Fruit fly (Drosophila melanogaster) whole organism, embryonic: ENCODE measurements around the gene CG34117.

ENCODE experiments used
- Antp ChIP-seq: fragments of 200-800 bp; sonication (Bioruptor generic); optimal IDR thresholded peaks from 3 replicates; lab custom pipeline; 2016; ENCODE audit warnings: missing biosample characterization, missing genetic modification characterization
- Bgb ChIP-seq: fragments of 200-800 bp; sonication (Bioruptor generic); IDR thresholded peaks from 2 replicates; pipeline ENCODE4 v1.3.6; 2022; ENCODE audit warnings: missing biosample characterization, missing genetic modification characterization; ENCODE audit not compliant: partially characterized antibody
- CG10366 ChIP-seq: fragments of 200-800 bp; sonication (Bioruptor generic); IDR thresholded peaks from 2 replicates; pipeline ENCODE4 v1.3.6; 2022; ENCODE audit warnings: missing biosample characterization, missing genetic modification characterization
- CG11456 ChIP-seq: fragments of 200-800 bp; sonication (Bioruptor generic); IDR thresholded peaks from 3 replicates; pipeline ENCODE4 v1.3.6; 2022; ENCODE audit warnings: missing biosample characterization, missing genetic modification characterization
- CG12071 ChIP-seq: fragments of 200-800 bp; sonication (Bioruptor generic); optimal IDR thresholded peaks from 3 replicates; lab custom pipeline; 2018; ENCODE audit warnings: missing biosample characterization, mild to moderate bottlenecking, missing genetic modification characterization
- CG12299 ChIP-seq: fragments of 200-800 bp; sonication (Bioruptor generic); optimal IDR thresholded peaks from 2 replicates; lab custom pipeline; 2018; ENCODE audit warnings: missing biosample characterization, mild to moderate bottlenecking, missing genetic modification characterization
- CG12391 ChIP-seq: fragments of 200-800 bp; sonication (Bioruptor generic); optimal IDR thresholded peaks from 3 replicates; lab custom pipeline; 2018; ENCODE audit warnings: missing biosample characterization, mild to moderate bottlenecking, missing genetic modification characterization, moderate library complexity
- CG14710 ChIP-seq: fragments of 200-800 bp; sonication (Bioruptor generic); optimal IDR thresholded peaks from 3 replicates; lab custom pipeline; 2019; ENCODE audit warnings: missing biosample characterization, mild to moderate bottlenecking, missing genetic modification characterization, moderate library complexity
- CG18011 ChIP-seq: fragments of 200-800 bp; sonication (Bioruptor generic); optimal IDR thresholded peaks from 2 replicates; lab custom pipeline; 2017; ENCODE audit warnings: missing biosample characterization, missing genetic modification characterization, mild to moderate bottlenecking, moderate library complexity, missing genotype
- CG2712 ChIP-seq: fragments of 200-800 bp; optimal IDR thresholded peaks from 3 replicates; lab custom pipeline; 2019; ENCODE audit warnings: missing biosample characterization, mild to moderate bottlenecking, missing genetic modification characterization, moderate library complexity
- CG31441 ChIP-seq: fragments of 200-800 bp; sonication (Bioruptor generic); IDR thresholded peaks from 2 replicates; pipeline ENCODE4 v1.3.6; 2022; ENCODE audit warnings: missing biosample characterization, missing genetic modification characterization
- CG32767 ChIP-seq: fragments of 200-800 bp; sonication (Bioruptor generic); IDR thresholded peaks from 2 replicates; pipeline ENCODE4 v1.3.6; 2022; ENCODE audit warnings: missing biosample characterization, missing genetic modification characterization
- CG33557 ChIP-seq: fragments of 200-800 bp; sonication (Bioruptor generic); optimal IDR thresholded peaks from 2 replicates; lab custom pipeline; 2019; ENCODE audit warnings: missing biosample characterization, mild to moderate bottlenecking, missing genetic modification characterization, moderate library complexity
- CG4282 ChIP-seq: fragments of 200-800 bp; sonication (Bioruptor generic); optimal IDR thresholded peaks from 2 replicates; lab custom pipeline; 2016; ENCODE audit warnings: missing biosample characterization, missing genetic modification characterization
- CG4328 ChIP-seq: fragments of 200-800 bp; sonication (Bioruptor generic); optimal IDR thresholded peaks from 3 replicates; lab custom pipeline; 2017; ENCODE audit warnings: missing biosample characterization, missing genetic modification reagents, missing genetic modification characterization
- CG43689 ChIP-seq: fragments of 200-800 bp; sonication (Bioruptor generic); IDR thresholded peaks from 2 replicates; pipeline ENCODE4 v1.3.6; 2022; ENCODE audit warnings: missing biosample characterization, missing genetic modification characterization
- CG6813 ChIP-seq: fragments of 200-800 bp; sonication (Bioruptor generic); optimal IDR thresholded peaks from 2 replicates; lab custom pipeline; 2017; ENCODE audit warnings: missing biosample characterization, missing genetic modification characterization, mild to moderate bottlenecking, moderate library complexity, missing genetic modification reagents
- CG9727 ChIP-seq: fragments of 200-800 bp; sonication (Bioruptor generic); optimal IDR thresholded peaks from 3 replicates; lab custom pipeline; 2017; ENCODE audit warnings: missing biosample characterization, mild to moderate bottlenecking, missing genetic modification characterization
- CkIIα-i1 ChIP-seq: fragments of 200-800 bp; sonication (Bioruptor generic); IDR thresholded peaks from 2 replicates; pipeline ENCODE4 v1.3.6; 2022; ENCODE audit warnings: missing biosample characterization, missing genetic modification characterization
- D19B ChIP-seq: fragments of 200-800 bp; sonication (Bioruptor generic); optimal IDR thresholded peaks from 2 replicates; lab custom pipeline; 2017; ENCODE audit warnings: missing biosample characterization, mild to moderate bottlenecking, missing genetic modification characterization
- Dbx ChIP-seq: fragments of 200-800 bp; sonication (Bioruptor generic); IDR thresholded peaks from 3 replicates; pipeline ENCODE4 v1.3.6; 2022; ENCODE audit warnings: missing biosample characterization, missing genetic modification characterization
- Dll ChIP-seq: fragments of 200-800 bp; sonication (Bioruptor generic); IDR thresholded peaks from 4 replicates; pipeline ENCODE4 v1.3.6; 2022; ENCODE audit warnings: missing biosample characterization, missing genetic modification characterization; ENCODE audit not compliant: partially characterized antibody
- Hey ChIP-seq: fragments of 200-800 bp; sonication (Bioruptor generic); optimal IDR thresholded peaks from 3 replicates; lab custom pipeline; 2018; ENCODE audit warnings: missing biosample characterization, mild to moderate bottlenecking, missing genetic modification characterization
- HmgZ ChIP-seq: fragments of 200-800 bp; sonication (Bioruptor generic); optimal IDR thresholded peaks from 2 replicates; lab custom pipeline; 2018; ENCODE audit warnings: missing biosample characterization, mild to moderate bottlenecking, missing genetic modification characterization
- MTF-1 ChIP-seq: fragments of 200-800 bp; sonication (Bioruptor generic); optimal IDR thresholded peaks from 2 replicates; lab custom pipeline; 2018; ENCODE audit warnings: missing biosample characterization, mild to moderate bottlenecking, missing genetic modification characterization, borderline replicate concordance
- Myb ChIP-seq: fragments of 200-800 bp; sonication (Bioruptor generic); optimal IDR thresholded peaks from 2 replicates; lab custom pipeline; 2016; ENCODE audit warnings: missing biosample characterization, missing genetic modification characterization
- Nf-YA ChIP-seq: fragments of 200-800 bp; sonication (Bioruptor generic); IDR thresholded peaks from 2 replicates; pipeline ENCODE4 v1.3.6; 2022; ENCODE audit warnings: missing biosample characterization, missing genetic modification characterization
- Pdp1 ChIP-seq, 2 experiments: fragments of 200-800 bp; sonication (Bioruptor generic); optimal IDR thresholded peaks; 3 replicates each; lab custom pipeline; 2016; ENCODE audit warnings: missing biosample characterization in 2 of 2, missing genetic modification characterization in 2 of 2, mild to moderate bottlenecking in 1 of 2, moderate library complexity in 1 of 2
- Sry-β ChIP-seq: fragments of 200-800 bp; sonication (Bioruptor generic); optimal IDR thresholded peaks from 2 replicates; lab custom pipeline; 2018; ENCODE audit warnings: missing biosample characterization, mild to moderate bottlenecking, missing genetic modification characterization, moderate library complexity
- Sry-δ ChIP-seq: fragments of 200-800 bp; sonication (Bioruptor generic); optimal IDR thresholded peaks from 2 replicates; lab custom pipeline; 2016; ENCODE audit warnings: missing biosample characterization, missing genetic modification characterization
- ash1 ChIP-seq: fragments of 200-800 bp; sonication (Bioruptor generic); optimal IDR thresholded peaks from 2 replicates; lab custom pipeline; 2018; ENCODE audit warnings: missing biosample characterization, mild to moderate bottlenecking, missing genetic modification characterization
- cad ChIP-seq: fragments of >200 bp; optimal IDR thresholded peaks from 2 replicates; lab custom pipeline; 2017; ENCODE audit warnings: missing biosample characterization, missing genetic modification characterization
- crp ChIP-seq, 2 experiments: fragments of 200-800 bp; sonication (Bioruptor generic); optimal IDR thresholded peaks; 2 replicates in 1 of 2; 3 replicates in 1 of 2; lab custom pipeline; 2017; ENCODE audit warnings: missing biosample characterization in 2 of 2, missing genetic modification characterization in 2 of 2, mild to moderate bottlenecking in 1 of 2, moderate library complexity in 1 of 2
- dimm ChIP-seq: fragments of 200-800 bp; sonication (Bioruptor generic); IDR thresholded peaks from 2 replicates; pipeline ENCODE4 v1.3.6; 2022; ENCODE audit warnings: missing biosample characterization, missing genetic modification characterization
- eve ChIP-seq, 2 experiments: fragments of >200 bp; optimal IDR thresholded peaks; 2 replicates each; lab custom pipeline; 2017; ENCODE audit warnings: missing biosample characterization in 2 of 2, missing genetic modification characterization in 2 of 2
- eyg ChIP-seq: fragments of 200-800 bp; sonication (Bioruptor generic); optimal IDR thresholded peaks from 3 replicates; lab custom pipeline; 2016; ENCODE audit warnings: missing biosample characterization, missing genetic modification characterization
- fd3F ChIP-seq: fragments of 200-800 bp; sonication (Bioruptor generic); optimal IDR thresholded peaks from 2 replicates; lab custom pipeline; 2018; ENCODE audit warnings: missing biosample characterization, mild to moderate bottlenecking, missing genetic modification characterization, moderate library complexity
- grn ChIP-seq: fragments of 200-800 bp; sonication (Bioruptor generic); optimal IDR thresholded peaks from 3 replicates; lab custom pipeline; 2017; ENCODE audit warnings: missing biosample characterization, missing genetic modification characterization
- jumu ChIP-seq: fragments of 200-800 bp; sonication (Bioruptor generic); optimal IDR thresholded peaks from 3 replicates; lab custom pipeline; 2016; ENCODE audit warnings: missing biosample characterization, missing genetic modification characterization
- nerfin-1 ChIP-seq: fragments of 200-800 bp; sonication (Bioruptor generic); optimal IDR thresholded peaks from 3 replicates; lab custom pipeline; 2019; ENCODE audit warnings: missing biosample characterization, mild to moderate bottlenecking, missing genetic modification characterization, moderate library complexity
- org-1 ChIP-seq: fragments of 200-800 bp; sonication (Bioruptor generic); optimal IDR thresholded peaks from 2 replicates; lab custom pipeline; 2017; ENCODE audit warnings: missing biosample characterization, missing genetic modification characterization
- run ChIP-seq: fragments of 200-800 bp; sonication (Bioruptor generic); optimal IDR thresholded peaks from 3 replicates; lab custom pipeline; 2018; ENCODE audit warnings: missing biosample characterization, mild to moderate bottlenecking, missing genetic modification characterization
- sqz ChIP-seq: fragments of 200-800 bp; sonication (Bioruptor generic); optimal IDR thresholded peaks from 3 replicates; lab custom pipeline; 2018; ENCODE audit warnings: missing biosample characterization, mild to moderate bottlenecking, missing genetic modification characterization
- trh ChIP-seq: fragments of 200-800 bp; sonication (Bioruptor generic); optimal IDR thresholded peaks from 2 replicates; lab custom pipeline; 2016; ENCODE audit warnings: missing biosample characterization, missing genetic modification characterization
- tup ChIP-seq: fragments of 200-800 bp; sonication (Bioruptor generic); optimal IDR thresholded peaks from 2 replicates; lab custom pipeline; 2016; ENCODE audit warnings: missing biosample characterization, mild to moderate bottlenecking, missing genetic modification characterization, moderate library complexity
- twi ChIP-seq: fragments of 200-800 bp; optimal IDR thresholded peaks from 2 replicates; lab custom pipeline; 2019; ENCODE audit warnings: missing biosample characterization, mild to moderate bottlenecking, missing genetic modification characterization, moderate library complexity
- usp ChIP-seq: fragments of >200 bp; optimal IDR thresholded peaks from 2 replicates; lab custom pipeline; 2017; ENCODE audit warnings: missing biosample characterization, missing genetic modification characterization
- wdn ChIP-seq: fragments of 200-800 bp; sonication (Bioruptor generic); IDR thresholded peaks from 2 replicates; pipeline ENCODE4 v1.3.6; 2022; ENCODE audit warnings: missing biosample characterization, missing genetic modification characterization

Gene CG34117

dm6 chr3R:9434543-9435407, 34.9 kb upstream of the CG34117 start (continued):
- TF ChIP-seq dimm (GFP tag; lab: Robert Waterston, UW) (peak; percentile 82; the same call in 1 of the 2 replicates), Nf-YA (peak; percentile 81), CG4328 (peak; percentile 31), Antp (peak; percentile 69), CG12071 (peak; percentile 61), CkIIα-i1 (peak; percentile 72), MTF-1 (GFP tag; lab: Kevin White, UChicago) (peak; percentile 38), org-1 (GFP tag; lab: Kevin White, UChicago) (peak; percentile 67), run (tag; lab: Kevin White, UChicago) (peak; percentile 83), CG2712 (tag; lab: Kevin White, UChicago) (peak; percentile 88), Pdp1 (GFP tag; optimal IDR thresholded peaks at IDR 0.05; lab: Kevin White, UChicago) (peak; percentile 68 to 93), Dll (no peak), CG11456 (GFP tag; lab: Robert Waterston, UW) (peak; percentile 82), ash1 (GFP tag; lab: Kevin White, UChicago) (no peak), Sry-δ (GFP tag; lab: Kevin White, UChicago) (peak; percentile 47), CG14710 (tag; lab: Kevin White, UChicago) (peak; percentile 67), crp (GFP tag; optimal IDR thresholded peaks at IDR 0.05; lab: Kevin White, UChicago) (peak in 1 of 2 experiments; percentile 33), CG9727 (GFP tag; lab: Kevin White, UChicago) (peak; percentile 84), nerfin-1 (tag; lab: Kevin White, UChicago) (peak; percentile 76), jumu (peak; percentile 78), HmgZ (tag; lab: Kevin White, UChicago) (peak; percentile 78), eyg (GFP tag; lab: Kevin White, UChicago) (peak; percentile 67), sqz (peak; percentile 82), CG43689 (GFP tag; lab: Robert Waterston, UW) (peak; percentile 60; the same call in 1 of the 2 replicates), CG12391 (tag; lab: Kevin White, UChicago) (peak; percentile 91), CG10366 (GFP tag; lab: Robert Waterston, UW) (peak; percentile 84), CG18011 (peak; percentile 52), CG31441 (GFP tag; lab: Robert Waterston, UW) (peak; percentile 89), CG33557 (peak; percentile 41), wdn (GFP tag; lab: Robert Waterston, UW) (peak; percentile 75), usp (GFP tag; lab: Kevin White, UChicago) (no peak), CG6813 (GFP tag; lab: Kevin White, UChicago) (peak; percentile 53), Myb (GFP tag; lab: Kevin White, UChicago) (peak; percentile 46), cad (no peak), fd3F (GFP tag; lab: Kevin White, UChicago) (peak; percentile 80), CG4282 (GFP tag; lab: Kevin White, UChicago) (peak; percentile 39), Dbx (GFP tag; lab: Robert Waterston, UW) (peak; percentile 90), CG32767 (GFP tag; lab: Robert Waterston, UW) (peak; percentile 85; the same call in 1 of the 2 replicates), Bgb (GFP tag; lab: Robert Waterston, UW) (no peak), D19B (GFP tag; lab: Kevin White, UChicago) (peak; percentile 60), Sry-β (GFP tag; lab: Kevin White, UChicago) (no peak), grn (GFP tag; lab: Kevin White, UChicago) (peak; percentile 35), eve (GFP tag; optimal IDR thresholded peaks at IDR 0.05; lab: Kevin White, UChicago) (peak in 1 of 2 experiments; percentile 83), Hey (no peak), CG12299 (tag; lab: Kevin White, UChicago) (peak; percentile 82), twi (tag; lab: Kevin White, UChicago) (peak; percentile 44), tup (GFP tag; lab: Kevin White, UChicago) (peak; percentile 60), trh (GFP tag; lab: Kevin White, UChicago) (peak; percentile 72)
